Worm (Caenorhabditis elegans) whole organism, late embryonic: Measurements from ENCODE around the gene C17C3.9.

Experiments used
- ceh-14 ChIP-seq: sonication (generic microtip); optimal IDR thresholded peaks from 2 replicates; lab custom pipeline; 2016; ENCODE audit warnings: missing genotype, missing genetic modification characterization, missing compliant biosample characterization
- ceh-18 ChIP-seq: sonication (generic microtip); optimal IDR thresholded peaks from 2 replicates; lab custom pipeline; 2016; ENCODE audit warnings: missing genetic modification characterization, missing compliant biosample characterization
- ceh-19 ChIP-seq: fragments of 200-800 bp; sonication (Bioruptor generic); optimal IDR thresholded peaks from 2 replicates; lab custom pipeline; 2018; ENCODE audit warnings: mild to moderate bottlenecking, missing genetic modification characterization, missing compliant biosample characterization
- ceh-22 ChIP-seq: sonication (generic microtip); optimal IDR thresholded peaks from 2 replicates; lab custom pipeline; 2017; ENCODE audit warnings: missing biosample characterization, missing genetic modification characterization
- ceh-45 ChIP-seq: fragments of 200-800 bp; sonication (Bioruptor generic); IDR thresholded peaks from 2 replicates; pipeline ENCODE4 v1.3.6; 2022; ENCODE audit warnings: missing genetic modification reagents, missing genetic modification characterization, missing compliant biosample characterization
- che-1 ChIP-seq: sonication (generic microtip); optimal IDR thresholded peaks from 2 replicates; lab custom pipeline; 2016; ENCODE audit warnings: mild to moderate bottlenecking, missing genetic modification characterization, missing compliant biosample characterization
- dmd-4 ChIP-seq: sonication (generic microtip); optimal IDR thresholded peaks from 2 replicates; lab custom pipeline; 2016; ENCODE audit warnings: borderline replicate concordance, missing genetic modification characterization, missing compliant biosample characterization
- dve-1 ChIP-seq: sonication (generic microtip); optimal IDR thresholded peaks from 2 replicates; lab custom pipeline; 2017; ENCODE audit warnings: antibody characterized with exemption, mild to moderate bottlenecking, missing genetic modification characterization, missing compliant biosample characterization
- lim-6 ChIP-seq: sonication (generic microtip); optimal IDR thresholded peaks from 2 replicates; lab custom pipeline; 2016; ENCODE audit warnings: missing genetic modification characterization, missing compliant biosample characterization
- sox-2 ChIP-seq: fragments of 200-800 bp; sonication (Bioruptor generic); IDR thresholded peaks from 2 replicates; pipeline ENCODE4 v1.3.6; 2022; ENCODE audit warnings: missing genetic modification reagents, missing genetic modification characterization, missing compliant biosample characterization
- tbx-2 ChIP-seq: sonication (generic microtip); optimal IDR thresholded peaks from 2 replicates; lab custom pipeline; 2016; ENCODE audit warnings: missing genetic modification characterization, missing compliant biosample characterization
- unc-3 ChIP-seq, 2 experiments: fragments of 200-800 bp in 1 of 2; sonication (Bioruptor generic) in 1 of 2; sonication (generic microtip) in 1 of 2; conservative IDR thresholded peaks in 1 of 2; optimal IDR thresholded peaks in 1 of 2; 2 replicates each; pipeline versions ENCODE4 v1.3.6 to Lab custom; 2016 to 2022; ENCODE audit warnings: missing compliant biosample characterization in 2 of 2, missing genetic modification characterization in 2 of 2, missing genetic modification reagents in 1 of 2

ce11 chrII:5543476-5544144, 11.5 kb upstream of the C17C3.9 start:
- peak; percentile 76 for TF ChIP-seq lim-6 (tag; lab: Kevin White, UChicago)
- TF ChIP-seq tbx-2 (tag; lab: Kevin White, UChicago), result peak; percentile 95
- TF ChIP-seq ceh-14 (tag; lab: Kevin White, UChicago), result peak; percentile 90
- peak; percentile 18 for TF ChIP-seq ceh-22 (tag; lab: Kevin White, UChicago)
- peak; percentile 93 for TF ChIP-seq dve-1
- peak; percentile 57 for TF ChIP-seq sox-2 (GFP tag; lab: Robert Waterston, UW)
- TF ChIP-seq unc-3 (GFP tag; conservative IDR thresholded peaks at IDR 0.05; lab: Robert Waterston, UW), result peak; percentile 59
- TF ChIP-seq unc-3 (tag; optimal IDR thresholded peaks at IDR 0.05; lab: Kevin White, UChicago), result peak; percentile 55
- TF ChIP-seq ceh-18 (tag; lab: Kevin White, UChicago), result peak; percentile 95
- TF ChIP-seq ceh-19 (GFP tag; lab: Kevin White, UChicago), result peak; percentile 89
- no peak for TF ChIP-seq ceh-45
- TF ChIP-seq che-1 (tag; lab: Kevin White, UChicago), result peak; percentile 59
- TF ChIP-seq dmd-4 (tag; lab: Kevin White, UChicago), result no peak
